Worm (Caenorhabditis elegans) whole organism, L3 larva: ENCODE data around the gene gfm-1.

Experiments used
- aly-2 ChIP-seq: fragments of 150-350 bp; optimal IDR thresholded peaks from 2 replicates; lab custom pipeline; 2014; ENCODE audit warnings: missing biosample characterization, missing genetic modification characterization
- ceh-16 ChIP-seq: sonication (generic microtip); optimal IDR thresholded peaks from 2 replicates; lab custom pipeline; 2017; ENCODE audit warnings: missing biosample characterization, missing genetic modification characterization
- elt-3 ChIP-seq, 3 experiments: fragments of 150-350 bp in 1 of 3; sonication (generic microtip) in 2 of 3; optimal IDR thresholded peaks; 2 replicates in 2 of 3; 4 replicates in 1 of 3; lab custom pipeline; 2014 to 2017; ENCODE audit warnings: missing biosample characterization in 3 of 3, missing genetic modification characterization in 3 of 3
- lin-39 ChIP-seq: fragments of 150-350 bp; optimal IDR thresholded peaks from 2 replicates; lab custom pipeline; 2018; ENCODE audit warnings: missing biosample characterization, missing genetic modification reagents, missing genetic modification characterization
- nhr-237 ChIP-seq: fragments of 150-350 bp; optimal IDR thresholded peaks from 2 replicates; lab custom pipeline; 2014; ENCODE audit warnings: missing biosample characterization, missing genetic modification characterization
- nhr-77 ChIP-seq: fragments of 150-350 bp; optimal IDR thresholded peaks from 2 replicates; lab custom pipeline; 2014; ENCODE audit warnings: missing biosample characterization, missing genetic modification characterization
- pha-4 ChIP-seq: fragments of 150-350 bp; optimal IDR thresholded peaks from 2 replicates; lab custom pipeline; 2014; ENCODE audit warnings: missing biosample characterization, missing genetic modification reagents, missing genetic modification characterization
- ztf-11 ChIP-seq: fragments of 150-350 bp; optimal IDR thresholded peaks from 2 replicates; lab custom pipeline; 2014; ENCODE audit warnings: missing biosample characterization, missing genetic modification characterization
- ztf-4 ChIP-seq: fragments of 150-350 bp; optimal IDR thresholded peaks from 2 replicates; lab custom pipeline; 2014; ENCODE audit warnings: missing biosample characterization, missing genetic modification characterization

DNA sequence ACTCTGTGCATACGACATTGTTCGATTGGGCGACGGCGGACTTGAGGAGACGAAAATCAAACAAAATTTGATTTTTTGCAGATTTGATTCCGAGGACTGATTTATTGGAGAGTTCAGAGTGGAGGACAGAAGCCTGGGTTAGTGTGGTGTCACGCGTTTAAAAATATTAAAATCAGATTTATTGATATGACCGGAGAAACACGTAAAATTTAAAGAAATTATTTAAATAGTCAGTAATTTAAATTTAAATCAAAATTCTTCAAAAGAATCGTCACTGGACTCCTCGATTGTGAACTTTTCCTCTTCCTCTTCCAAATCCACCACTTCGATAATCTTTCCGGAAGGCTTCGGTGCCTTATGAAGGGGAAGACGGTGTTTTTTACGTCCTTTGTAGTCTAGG lies 36.0 kb downstream of the gfm-1 start, which contains the start of gene spe-18:
- TF ChIP-seq ztf-11 (tag; lab: Kevin White, UChicago) (no peak), aly-2 (no peak), elt-3 (tag; optimal IDR thresholded peaks at IDR 0.05; lab: Kevin White, UChicago) (no peak), pha-4 (no peak), lin-39 (no peak), nhr-237 (tag; lab: Kevin White, UChicago) (no peak), nhr-77 (tag; lab: Kevin White, UChicago) (no peak), ceh-16 (no peak), ztf-4 (tag; lab: Kevin White, UChicago) (no peak)
